Fruit fly (Drosophila melanogaster): ENCODE results near the gene CG6678.

Gene CG6678

dm6 chr3R:21852579-21853233, 34.1 kb upstream of the CG6678 start (continued):
- TF ChIP-seq Spps (tag; optimal IDR thresholded peaks at IDR 0.05) (no peak), gro (GFP tag; optimal IDR thresholded peaks at IDR 0.05) (no peak), sug (tag; optimal IDR thresholded peaks at IDR 0.05) (peak; percentile 12), Gug (GFP tag; IDR thresholded peaks at IDR 0.05) (no peak), NC2β (GFP tag; optimal IDR thresholded peaks at IDR 0.05) (no peak), Chrac-16 (GFP tag; optimal IDR thresholded peaks at IDR 0.05) (no peak), Fer1 (GFP tag; optimal IDR thresholded peaks at IDR 0.05) (peak; percentile 23), CG9437 (GFP tag; optimal IDR thresholded peaks at IDR 0.05) (peak; percentile 30), CG18764 (GFP tag; optimal IDR thresholded peaks at IDR 0.05) (no peak), bab2 (GFP tag; optimal IDR thresholded peaks at IDR 0.05) (no peak), CG15601 (tag; optimal IDR thresholded peaks at IDR 0.05) (no peak), CG9932 (GFP tag; IDR thresholded peaks at IDR 0.05) (peak; percentile 32; the same call in 1 of the 2 replicates), CG18619 (GFP tag; optimal IDR thresholded peaks at IDR 0.05) (peak; percentile 20), Stat92E (GFP tag; optimal IDR thresholded peaks at IDR 0.05) (no peak)

- TF ChIP-seq CG9932 (GFP tag; IDR thresholded peaks at IDR 0.05) (peak; percentile 22; the same call in 1 of the 2 replicates), Hsf (GFP tag; optimal IDR thresholded peaks at IDR 0.05) (peak; percentile 5), CG17359 (tag; optimal IDR thresholded peaks at IDR 0.05) (peak; percentile 80), slbo (GFP tag; IDR thresholded peaks at IDR 0.05) (no peak), NFAT (GFP tag; IDR thresholded peaks at IDR 0.05) (no peak), nom (GFP tag; optimal IDR thresholded peaks at IDR 0.05) (peak; percentile 89), sob (GFP tag; IDR thresholded peaks at IDR 0.05) (peak; percentile 42; the same call in 1 of the 2 replicates), stwl (tag; optimal IDR thresholded peaks at IDR 0.05) (no peak), onecut (GFP tag; IDR thresholded peaks at IDR 0.05) (peak; percentile 26; the same call in 1 of the 2 replicates), CrebB (tag; optimal IDR thresholded peaks at IDR 0.05) (peak; percentile 24), Stat92E (GFP tag; optimal IDR thresholded peaks at IDR 0.05) (peak in 1 of 3 experiments; percentile 79), D19A (tag; optimal IDR thresholded peaks at IDR 0.05) (no peak), h (optimal IDR thresholded peaks at IDR 0.05) (no peak), Antp (GFP tag; optimal IDR thresholded peaks at IDR 0.05) (no peak), grn (GFP tag; optimal IDR thresholded peaks at IDR 0.05) (peak; percentile 54), Opbp (GFP tag; IDR thresholded peaks at IDR 0.05; ENCODE audit: partially characterized antibody) (0 out of 3 replicates have a peak, but pooled peaks have one; percentile 9), CG4617 (GFP tag; optimal IDR thresholded peaks at IDR 0.05; ENCODE audit: borderline replicate concordance) (no peak), CHES-1-like (GFP tag; optimal IDR thresholded peaks at IDR 0.05) (peak; percentile 47), zfh2 (GFP tag; optimal IDR thresholded peaks at IDR 0.05) (peak; percentile 32), CG3847 (GFP tag; IDR thresholded peaks at IDR 0.05) (no peak), btn (GFP tag; optimal IDR thresholded peaks at IDR 0.05) (no peak), Ptx1 (GFP tag; IDR thresholded peaks at IDR 0.05) (0 out of 2 replicates have a peak, but pooled peaks have one; percentile 17), ci (GFP tag; IDR thresholded peaks at IDR 0.05) (peak; percentile 45; the same call in 2 of the 3 replicates), zen2 (GFP tag; IDR thresholded peaks at IDR 0.05; ENCODE audit: partially characterized antibody) (peak; percentile 73; the same call in 1 of the 3 replicates), sens (GFP tag) (peak; percentile 74), Sox100B (GFP tag; optimal IDR thresholded peaks at IDR 0.05) (peak; percentile 5), vvl (GFP tag; IDR thresholded peaks at IDR 0.05) (peak; percentile 55), gem (tag; optimal IDR thresholded peaks at IDR 0.05) (peak; percentile 7), lov (optimal IDR thresholded peaks at IDR 0.05) (no peak), lov (GFP tag; IDR thresholded peaks at IDR 0.05) (0 out of 3 replicates have a peak, but pooled peaks have one; percentile 70), CG34224 (GFP tag; IDR thresholded peaks at IDR 0.05; ENCODE audit: partially characterized antibody) (peak; percentile 55; the same call in 1 of the 3 replicates), unc-4 (GFP tag; IDR thresholded peaks at IDR 0.05; ENCODE audit: partially characterized antibody) (peak; percentile 34; the same call in 1 of the 2 replicates), Max (GFP tag; optimal IDR thresholded peaks at IDR 0.05) (no peak), corto (GFP tag; optimal IDR thresholded peaks at IDR 0.05) (peak; percentile 78)
These were observed 32.9 kb upstream of the CG6678 start for dm6 chr3R:21853618-21854573.
